Fruit fly (Drosophila melanogaster): ENCODE results near the gene puc.

The puc gene

dm6 chr3R:8106909-8107841 is 2.0 kb downstream of the puc start:
- TF ChIP-seq Ets98B (GFP tag; IDR thresholded peaks at IDR 0.05) (peak; percentile 59; the same call in 1 of the 2 replicates), CG14655 (GFP tag; optimal IDR thresholded peaks at IDR 0.05) (peak; percentile 38), CG12605 (GFP tag; IDR thresholded peaks at IDR 0.05) (no peak; the same call in none of the 2 replicates), CG8159 (tag; optimal IDR thresholded peaks at IDR 0.05) (peak; percentile 65), fd96Ca (GFP tag; IDR thresholded peaks at IDR 0.05) (no peak), CG13204 (GFP tag; optimal IDR thresholded peaks at IDR 0.05) (peak; percentile 40), CG15710 (tag; optimal IDR thresholded peaks at IDR 0.05) (peak; percentile 58), CG34367 (tag; optimal IDR thresholded peaks at IDR 0.05) (peak; percentile 17), Snoo (tag; optimal IDR thresholded peaks at IDR 0.05) (no peak), CG8301 (tag; optimal IDR thresholded peaks at IDR 0.05) (peak; percentile 35), Pif1A (GFP tag; optimal IDR thresholded peaks at IDR 0.05) (peak; percentile 24), EcR (GFP tag; optimal IDR thresholded peaks at IDR 0.05) (peak; percentile 14), gl (tag; optimal IDR thresholded peaks at IDR 0.05) (no peak), D1 (tag; optimal IDR thresholded peaks at IDR 0.05) (no peak), rn (GFP tag; IDR thresholded peaks at IDR 0.05) (0 out of 2 replicates have a peak, but pooled peaks have one; percentile 29), CG4496 (GFP tag; IDR thresholded peaks at IDR 0.05) (peak; percentile 54; the same call in 2 of the 3 replicates)

DNA sequence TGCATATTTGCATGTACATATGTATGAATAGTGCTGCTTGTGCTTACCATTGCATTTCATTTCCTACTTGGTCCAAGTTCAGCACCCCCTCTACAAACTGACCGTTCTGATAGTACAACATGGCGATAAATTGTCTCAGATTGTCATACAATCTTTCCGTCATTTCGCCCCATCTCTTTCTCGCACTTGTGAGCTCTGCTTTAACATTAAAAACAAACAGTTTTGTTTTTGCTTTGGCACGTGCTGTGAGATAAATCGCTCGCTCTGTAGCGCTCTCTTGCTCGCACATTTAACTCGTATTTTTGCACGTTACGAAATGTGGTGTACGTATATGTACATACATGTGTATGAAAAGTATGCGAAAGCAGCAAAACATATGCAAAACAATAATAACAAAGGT is 3.6 kb downstream of the puc start:
- TF ChIP-seq EcR (GFP tag; optimal IDR thresholded peaks at IDR 0.05) (peak; percentile 1), Pif1B (GFP tag; optimal IDR thresholded peaks at IDR 0.05) (no peak)

DNA sequence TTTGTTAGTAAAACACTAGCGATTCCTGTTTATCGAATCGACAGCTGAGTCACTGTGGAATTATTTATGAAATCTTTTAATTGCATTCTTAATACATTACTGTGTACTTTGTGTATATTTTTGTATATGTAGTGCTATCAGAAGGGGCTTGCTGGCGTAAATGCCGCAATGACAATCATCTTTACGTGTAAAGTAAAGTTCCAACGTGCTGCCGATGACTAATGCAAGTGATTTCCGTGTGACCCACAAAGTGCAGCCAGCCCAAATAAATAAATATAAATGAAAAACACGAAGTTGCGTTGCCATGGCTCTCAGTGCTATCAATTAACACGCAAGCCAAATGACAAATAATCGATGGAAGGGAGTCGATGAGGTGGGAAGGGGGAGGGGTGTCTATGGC is 4.7 kb downstream of the puc start:
- TF ChIP-seq gl (tag; optimal IDR thresholded peaks at IDR 0.05) (no peak), EcR (GFP tag; optimal IDR thresholded peaks at IDR 0.05) (no peak), Pif1B (GFP tag; optimal IDR thresholded peaks at IDR 0.05) (no peak), CG4496 (GFP tag; IDR thresholded peaks at IDR 0.05) (no peak), CG10348 (GFP tag; IDR thresholded peaks at IDR 0.05) (no peak), Pif1A (GFP tag; optimal IDR thresholded peaks at IDR 0.05) (no peak), Ets98B (GFP tag; IDR thresholded peaks at IDR 0.05) (no peak), CG8159 (tag; optimal IDR thresholded peaks at IDR 0.05) (no peak), rn (GFP tag; IDR thresholded peaks at IDR 0.05) (no peak), CG14655 (GFP tag; optimal IDR thresholded peaks at IDR 0.05) (no peak), CG15710 (tag; optimal IDR thresholded peaks at IDR 0.05) (no peak), CG8301 (tag; optimal IDR thresholded peaks at IDR 0.05) (no peak), fd96Ca (GFP tag; IDR thresholded peaks at IDR 0.05) (no peak), CG9948 (tag; optimal IDR thresholded peaks at IDR 0.05) (no peak), CG32121 (GFP tag; IDR thresholded peaks at IDR 0.05) (no peak)

- TF ChIP-seq CG9948 (tag; optimal IDR thresholded peaks at IDR 0.05) (peak; percentile 22), CG4496 (GFP tag; IDR thresholded peaks at IDR 0.05) (peak; percentile 85), EcR (GFP tag; optimal IDR thresholded peaks at IDR 0.05) (peak; percentile 24), CG17806 (tag; optimal IDR thresholded peaks at IDR 0.05) (peak; percentile 28), Ets98B (GFP tag; IDR thresholded peaks at IDR 0.05) (peak; percentile 80), D1 (tag; optimal IDR thresholded peaks at IDR 0.05) (no peak), CG8301 (tag; optimal IDR thresholded peaks at IDR 0.05) (peak; percentile 68), gl (tag; optimal IDR thresholded peaks at IDR 0.05) (no peak), CG34367 (tag; optimal IDR thresholded peaks at IDR 0.05) (peak; percentile 6), CG15710 (tag; optimal IDR thresholded peaks at IDR 0.05) (no peak), Pif1B (GFP tag; optimal IDR thresholded peaks at IDR 0.05) (peak; percentile 36), CG14655 (GFP tag; optimal IDR thresholded peaks at IDR 0.05) (peak; percentile 79), CG13204 (GFP tag; optimal IDR thresholded peaks at IDR 0.05) (no peak), CG32121 (GFP tag; IDR thresholded peaks at IDR 0.05) (peak; percentile 82), Pif1A (GFP tag; optimal IDR thresholded peaks at IDR 0.05) (peak; percentile 53), rn (GFP tag; IDR thresholded peaks at IDR 0.05) (peak; percentile 65), fd96Ca (GFP tag; IDR thresholded peaks at IDR 0.05) (peak; percentile 86), CG8159 (tag; optimal IDR thresholded peaks at IDR 0.05) (no peak), Snoo (tag; optimal IDR thresholded peaks at IDR 0.05) (no peak), CG12605 (GFP tag; IDR thresholded peaks at IDR 0.05) (no peak), CG10348 (GFP tag; IDR thresholded peaks at IDR 0.05) (0 out of 2 replicates have a peak, but pooled peaks have one; percentile 4)
Observed at dm6 chr3R:8110198-8110642, 5.1 kb downstream of the puc start.

DNA sequence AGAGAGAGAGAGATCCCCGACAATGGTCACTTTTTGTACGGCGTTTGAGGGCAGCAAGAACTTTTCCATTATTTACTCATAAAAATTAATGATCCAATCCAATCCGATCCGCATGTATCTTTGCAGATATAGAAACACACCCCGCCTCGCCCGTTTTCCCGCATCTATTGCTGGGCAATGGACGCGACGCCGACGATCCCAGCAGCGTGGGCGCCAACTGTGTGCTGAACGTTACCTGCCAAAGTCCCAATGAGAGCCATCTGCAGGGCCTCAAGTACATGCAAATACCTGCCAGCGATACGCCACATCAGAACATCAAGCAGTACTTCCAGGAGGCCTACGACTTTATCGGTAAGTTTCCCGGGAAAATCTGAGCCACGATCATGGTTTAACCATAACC is 5.8 kb downstream of the puc start:
- TF ChIP-seq CG14655 (GFP tag; optimal IDR thresholded peaks at IDR 0.05) (no peak), CG9948 (tag; optimal IDR thresholded peaks at IDR 0.05) (no peak), CG13204 (GFP tag; optimal IDR thresholded peaks at IDR 0.05) (no peak), CG8301 (tag; optimal IDR thresholded peaks at IDR 0.05) (no peak), Ets98B (GFP tag; IDR thresholded peaks at IDR 0.05) (no peak), Snoo (tag; optimal IDR thresholded peaks at IDR 0.05) (no peak), EcR (GFP tag; optimal IDR thresholded peaks at IDR 0.05) (no peak), rn (GFP tag; IDR thresholded peaks at IDR 0.05) (no peak), gl (tag; optimal IDR thresholded peaks at IDR 0.05) (no peak), CG12605 (GFP tag; IDR thresholded peaks at IDR 0.05) (no peak), CG32121 (GFP tag; IDR thresholded peaks at IDR 0.05) (no peak), D1 (tag; optimal IDR thresholded peaks at IDR 0.05) (no peak), CG17806 (tag; optimal IDR thresholded peaks at IDR 0.05) (no peak), CG34367 (tag; optimal IDR thresholded peaks at IDR 0.05) (no peak), CG4496 (GFP tag; IDR thresholded peaks at IDR 0.05) (no peak), Pif1A (GFP tag; optimal IDR thresholded peaks at IDR 0.05) (no peak)
